Worm (Caenorhabditis elegans) whole organism, L1 larva: ENCODE results near the gene F37A8.1.

Experiments
- lir-3 ChIP-seq: sonication (generic microtip); optimal IDR thresholded peaks from 2 replicates; lab custom pipeline; 2016; ENCODE audit warnings: mild to moderate bottlenecking, missing genetic modification characterization, moderate library complexity, missing compliant biosample characterization; ENCODE audit not compliant: poor library complexity
- nhr-237 ChIP-seq: fragments of 150-350 bp; optimal IDR thresholded peaks from 2 replicates; lab custom pipeline; 2014; ENCODE audit warnings: missing biosample characterization, missing genetic modification characterization

DNA sequence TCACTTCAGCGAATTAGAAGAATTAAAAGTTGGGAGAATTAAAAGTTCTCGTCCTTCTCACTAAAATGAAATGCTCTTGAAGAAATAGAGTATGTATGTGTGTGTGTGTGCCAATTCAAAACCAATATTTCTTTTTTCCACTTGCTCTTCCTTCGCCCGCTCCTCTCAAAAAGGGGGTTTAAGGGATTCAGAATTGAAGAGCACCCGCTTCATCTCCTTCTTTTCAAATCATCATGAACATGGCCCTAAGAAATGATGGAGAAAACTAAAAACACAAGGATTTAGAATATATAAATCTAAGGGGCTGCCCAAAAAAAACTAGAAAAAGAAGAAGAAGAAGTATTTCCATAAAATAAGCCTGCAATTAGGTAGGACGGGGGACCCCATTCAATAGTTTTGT, 40.9 kb downstream of the F37A8.1 start:
- TF ChIP-seq nhr-237 (tag; lab: Kevin White, UChicago) (no peak), lir-3 (tag; lab: Kevin White, UChicago) (no peak)
